Fruit fly (Drosophila melanogaster) whole organism, embryonic: ENCODE results near the gene CG9328.

ENCODE experiments used
- B-H2 ChIP-seq: fragments of 200-800 bp; sonication (Bioruptor generic); optimal IDR thresholded peaks from 2 replicates; lab custom pipeline; 2018; ENCODE audit warnings: missing biosample characterization, mild to moderate bottlenecking, missing genetic modification characterization
- C15 ChIP-seq: fragments of 200-800 bp; sonication (Bioruptor generic); IDR thresholded peaks from 3 replicates; pipeline ENCODE4 v1.3.6; 2022; ENCODE audit warnings: missing biosample characterization, missing genetic modification characterization
- CG10366 ChIP-seq: fragments of 200-800 bp; sonication (Bioruptor generic); IDR thresholded peaks from 2 replicates; pipeline ENCODE4 v1.3.6; 2022; ENCODE audit warnings: missing biosample characterization, missing genetic modification characterization
- CG11504 ChIP-seq: fragments of 200-800 bp; sonication (Bioruptor generic); optimal IDR thresholded peaks from 3 replicates; lab custom pipeline; 2019; ENCODE audit warnings: missing biosample characterization, mild to moderate bottlenecking, missing genetic modification characterization, moderate library complexity
- CG13287 ChIP-seq: fragments of 200-800 bp; sonication (Bioruptor generic); IDR thresholded peaks from 2 replicates; pipeline ENCODE4 v1.3.6; 2022; ENCODE audit warnings: missing biosample characterization, missing genetic modification characterization; ENCODE audit not compliant: partially characterized antibody
- CG13775 ChIP-seq: fragments of 200-800 bp; sonication (Bioruptor generic); optimal IDR thresholded peaks from 3 replicates; lab custom pipeline; 2017; ENCODE audit warnings: missing biosample characterization, mild to moderate bottlenecking, missing genetic modification characterization
- CG15269 ChIP-seq: fragments of 200-800 bp; sonication (Bioruptor generic); optimal IDR thresholded peaks from 2 replicates; lab custom pipeline; 2018; ENCODE audit warnings: missing biosample characterization, mild to moderate bottlenecking, missing genetic modification characterization, moderate library complexity
- CG1603 ChIP-seq: fragments of 200-800 bp; sonication (Bioruptor generic); optimal IDR thresholded peaks from 2 replicates; lab custom pipeline; 2019; ENCODE audit warnings: missing biosample characterization, mild to moderate bottlenecking, missing genetic modification characterization, moderate library complexity
- CG18262 ChIP-seq: fragments of 200-800 bp; optimal IDR thresholded peaks from 3 replicates; lab custom pipeline; 2019; ENCODE audit warnings: missing biosample characterization, mild to moderate bottlenecking, missing genetic modification characterization, moderate library complexity
- CG3065 ChIP-seq: fragments of 200-800 bp; sonication (Bioruptor generic); optimal IDR thresholded peaks from 2 replicates; lab custom pipeline; 2016; ENCODE audit warnings: missing biosample characterization, missing genetic modification characterization
- CG31388 ChIP-seq: fragments of 200-800 bp; sonication (Bioruptor generic); optimal IDR thresholded peaks from 2 replicates; lab custom pipeline; 2016; ENCODE audit warnings: missing biosample characterization, missing genetic modification characterization
- CG32532 ChIP-seq: fragments of 200-800 bp; sonication (Bioruptor generic); IDR thresholded peaks from 2 replicates; pipeline ENCODE4 v1.3.6; 2022; ENCODE audit warnings: missing biosample characterization, missing genetic modification characterization
- CG33213 ChIP-seq: fragments of 200-800 bp; sonication (Bioruptor generic); optimal IDR thresholded peaks from 3 replicates; lab custom pipeline; 2016; ENCODE audit warnings: missing biosample characterization, missing genetic modification characterization
- CG3838 ChIP-seq: fragments of 200-800 bp; sonication (Bioruptor generic); optimal IDR thresholded peaks from 3 replicates; lab custom pipeline; 2016; ENCODE audit warnings: missing biosample characterization, missing genetic modification characterization
- CG3847 ChIP-seq: fragments of 200-800 bp; sonication (Bioruptor generic); IDR thresholded peaks from 2 replicates; pipeline ENCODE4 v1.3.6; 2022; ENCODE audit warnings: missing biosample characterization, missing genetic modification characterization
- CG4282 ChIP-seq: fragments of 200-800 bp; sonication (Bioruptor generic); optimal IDR thresholded peaks from 2 replicates; lab custom pipeline; 2016; ENCODE audit warnings: missing biosample characterization, missing genetic modification characterization
- CG4328 ChIP-seq: fragments of 200-800 bp; sonication (Bioruptor generic); optimal IDR thresholded peaks from 3 replicates; lab custom pipeline; 2017; ENCODE audit warnings: missing biosample characterization, missing genetic modification reagents, missing genetic modification characterization
- CG4707 ChIP-seq: fragments of 200-800 bp; sonication (Bioruptor generic); optimal IDR thresholded peaks from 2 replicates; lab custom pipeline; 2018; ENCODE audit warnings: missing biosample characterization, mild to moderate bottlenecking, missing genetic modification characterization, moderate library complexity
- CG4854 ChIP-seq: fragments of 200-800 bp; sonication (Bioruptor generic); optimal IDR thresholded peaks from 2 replicates; lab custom pipeline; 2016; ENCODE audit warnings: missing biosample characterization, missing genetic modification characterization, inconsistent platforms
- CG5180 ChIP-seq: fragments of 200-800 bp; sonication (Bioruptor generic); optimal IDR thresholded peaks from 3 replicates; lab custom pipeline; 2017; ENCODE audit warnings: missing biosample characterization, missing genetic modification characterization, mild to moderate bottlenecking, moderate library complexity, missing genetic modification reagents
- CG6654 ChIP-seq: fragments of 200-800 bp; sonication (Bioruptor generic); optimal IDR thresholded peaks from 2 replicates; lab custom pipeline; 2017; ENCODE audit warnings: missing biosample characterization, mild to moderate bottlenecking, missing genetic modification characterization
- CG8944 ChIP-seq: fragments of 200-800 bp; sonication (Bioruptor generic); optimal IDR thresholded peaks from 3 replicates; lab custom pipeline; 2016; ENCODE audit warnings: missing biosample characterization, missing genetic modification characterization
- CHES-1-like ChIP-seq: fragments of 200-800 bp; sonication (Bioruptor generic); optimal IDR thresholded peaks from 2 replicates; lab custom pipeline; 2016; ENCODE audit warnings: missing biosample characterization, missing genetic modification characterization
- CTCF ChIP-seq: fragments of 200-800 bp; sonication (Bioruptor generic); optimal IDR thresholded peaks from 2 replicates; lab custom pipeline; 2017; ENCODE audit warnings: missing biosample characterization, mild to moderate bottlenecking, missing genetic modification characterization, moderate library complexity
- Deaf1 ChIP-seq: fragments of 200-800 bp; optimal IDR thresholded peaks from 3 replicates; lab custom pipeline; 2019; ENCODE audit warnings: missing biosample characterization, mild to moderate bottlenecking, missing genetic modification characterization, moderate library complexity
- Dip2 ChIP-seq: fragments of 200-800 bp; sonication (Bioruptor generic); IDR thresholded peaks from 2 replicates; pipeline ENCODE4 v1.3.6; 2022; ENCODE audit warnings: missing biosample characterization, missing genetic modification characterization
- Doc2 ChIP-seq: fragments of 200-800 bp; sonication (Bioruptor generic); IDR thresholded peaks from 2 replicates; pipeline ENCODE4 v1.3.6; 2022; ENCODE audit warnings: missing biosample characterization, missing genetic modification characterization
- Fer1 ChIP-seq: fragments of 200-800 bp; sonication (Bioruptor generic); optimal IDR thresholded peaks from 2 replicates; lab custom pipeline; 2017; ENCODE audit warnings: missing biosample characterization, mild to moderate bottlenecking, missing genetic modification characterization
- Hand ChIP-seq: fragments of 200-800 bp; sonication (Bioruptor generic); optimal IDR thresholded peaks from 2 replicates; lab custom pipeline; 2017; ENCODE audit warnings: mild to moderate bottlenecking, missing biosample characterization, missing genetic modification reagents, missing genetic modification characterization
- HmgZ ChIP-seq: fragments of 200-800 bp; sonication (Bioruptor generic); optimal IDR thresholded peaks from 2 replicates; lab custom pipeline; 2018; ENCODE audit warnings: missing biosample characterization, mild to moderate bottlenecking, missing genetic modification characterization
- NC2α ChIP-seq: fragments of 200-800 bp; sonication (Bioruptor generic); optimal IDR thresholded peaks from 2 replicates; lab custom pipeline; 2016; ENCODE audit warnings: missing biosample characterization, missing genetic modification characterization
- Oli ChIP-seq: fragments of 200-800 bp; sonication (Bioruptor generic); optimal IDR thresholded peaks from 2 replicates; lab custom pipeline; 2018; ENCODE audit warnings: missing biosample characterization, mild to moderate bottlenecking, missing genetic modification characterization, moderate library complexity
- PHDP ChIP-seq: fragments of 200-800 bp; sonication (Bioruptor generic); optimal IDR thresholded peaks from 3 replicates; lab custom pipeline; 2018; ENCODE audit warnings: missing biosample characterization, mild to moderate bottlenecking, missing genetic modification characterization, moderate library complexity
- Spps ChIP-seq: fragments of 200-800 bp; sonication (Bioruptor generic); optimal IDR thresholded peaks from 2 replicates; lab custom pipeline; 2018; ENCODE audit warnings: missing biosample characterization, mild to moderate bottlenecking, missing genetic modification characterization
- Xbp1 ChIP-seq: fragments of 200-800 bp; sonication (Bioruptor generic); optimal IDR thresholded peaks from 3 replicates; lab custom pipeline; 2016; ENCODE audit warnings: missing biosample characterization, mild to moderate bottlenecking, missing genetic modification characterization
- Xrp1 ChIP-seq: fragments of 200-800 bp; sonication (Bioruptor generic); IDR thresholded peaks from 2 replicates; pipeline ENCODE4 v1.3.6; 2022; ENCODE audit warnings: missing biosample characterization, missing genetic modification characterization
- ci ChIP-seq: fragments of 200-800 bp; sonication (Bioruptor generic); IDR thresholded peaks from 3 replicates; pipeline ENCODE4 v1.3.6; 2022; ENCODE audit warnings: missing biosample characterization, missing genetic modification characterization
- h ChIP-seq: fragments of >200 bp; optimal IDR thresholded peaks from 2 replicates; lab custom pipeline; 2017
- hth ChIP-seq: fragments of >200 bp; optimal IDR thresholded peaks from 2 replicates; lab custom pipeline; 2017; ENCODE audit warnings: inconsistent platforms
- kah ChIP-seq: fragments of 200-800 bp; sonication (Bioruptor generic); optimal IDR thresholded peaks from 2 replicates; lab custom pipeline; 2018; ENCODE audit warnings: missing biosample characterization, mild to moderate bottlenecking, missing genetic modification characterization
- nom ChIP-seq: fragments of 200-800 bp; sonication (Bioruptor generic); optimal IDR thresholded peaks from 2 replicates; lab custom pipeline; 2017; ENCODE audit warnings: missing biosample characterization, missing genetic modification characterization, mild to moderate bottlenecking, moderate library complexity, missing genetic modification reagents
- phol ChIP-seq: fragments of 200-800 bp; sonication (Bioruptor generic); optimal IDR thresholded peaks from 3 replicates; lab custom pipeline; 2018; ENCODE audit warnings: missing biosample characterization, mild to moderate bottlenecking, missing genetic modification characterization, moderate library complexity
- repo ChIP-seq: fragments of 200-800 bp; sonication (Bioruptor generic); optimal IDR thresholded peaks from 2 replicates; lab custom pipeline; 2016; ENCODE audit warnings: missing biosample characterization, missing genetic modification characterization
- ro ChIP-seq: fragments of 200-800 bp; sonication (Bioruptor generic); IDR thresholded peaks from 2 replicates; pipeline ENCODE4 v1.3.6; 2022; ENCODE audit warnings: missing biosample characterization, missing genetic modification characterization
- row ChIP-seq: fragments of 200-800 bp; sonication (Bioruptor generic); IDR thresholded peaks from 3 replicates; pipeline ENCODE4 v1.3.6; 2022; ENCODE audit warnings: missing biosample characterization, missing genetic modification characterization
- sens-2 ChIP-seq: fragments of 200-800 bp; sonication (Bioruptor generic); IDR thresholded peaks from 2 replicates; pipeline ENCODE4 v1.3.6; 2022; ENCODE audit warnings: missing biosample characterization, missing genetic modification characterization
- so ChIP-seq: fragments of 200-800 bp; sonication (Bioruptor generic); IDR thresholded peaks from 3 replicates; pipeline ENCODE4 v1.3.6; 2022; ENCODE audit warnings: missing biosample characterization, missing genetic modification characterization
- tio ChIP-seq: fragments of 200-800 bp; sonication (Bioruptor generic); optimal IDR thresholded peaks from 2 replicates; lab custom pipeline; 2017; ENCODE audit warnings: missing biosample characterization, missing genetic modification characterization, inconsistent platforms
- trh ChIP-seq: fragments of 200-800 bp; sonication (Bioruptor generic); optimal IDR thresholded peaks from 2 replicates; lab custom pipeline; 2016; ENCODE audit warnings: missing biosample characterization, missing genetic modification characterization
- ttk ChIP-seq: fragments of 200-800 bp; sonication (Bioruptor generic); IDR thresholded peaks from 2 replicates; pipeline ENCODE4 v2.1.2; 2022; ENCODE audit warnings: missing biosample characterization, missing genetic modification characterization
- unpg ChIP-seq: fragments of 200-800 bp; sonication (Bioruptor generic); optimal IDR thresholded peaks from 3 replicates; lab custom pipeline; 2018; ENCODE audit warnings: missing biosample characterization, mild to moderate bottlenecking, missing genetic modification characterization, moderate library complexity
- vfl ChIP-seq: fragments of 200-800 bp; sonication (Bioruptor generic); optimal IDR thresholded peaks from 2 replicates; lab custom pipeline; 2016; ENCODE audit warnings: missing biosample characterization, missing genetic modification characterization

The CG9328 gene

DNA sequence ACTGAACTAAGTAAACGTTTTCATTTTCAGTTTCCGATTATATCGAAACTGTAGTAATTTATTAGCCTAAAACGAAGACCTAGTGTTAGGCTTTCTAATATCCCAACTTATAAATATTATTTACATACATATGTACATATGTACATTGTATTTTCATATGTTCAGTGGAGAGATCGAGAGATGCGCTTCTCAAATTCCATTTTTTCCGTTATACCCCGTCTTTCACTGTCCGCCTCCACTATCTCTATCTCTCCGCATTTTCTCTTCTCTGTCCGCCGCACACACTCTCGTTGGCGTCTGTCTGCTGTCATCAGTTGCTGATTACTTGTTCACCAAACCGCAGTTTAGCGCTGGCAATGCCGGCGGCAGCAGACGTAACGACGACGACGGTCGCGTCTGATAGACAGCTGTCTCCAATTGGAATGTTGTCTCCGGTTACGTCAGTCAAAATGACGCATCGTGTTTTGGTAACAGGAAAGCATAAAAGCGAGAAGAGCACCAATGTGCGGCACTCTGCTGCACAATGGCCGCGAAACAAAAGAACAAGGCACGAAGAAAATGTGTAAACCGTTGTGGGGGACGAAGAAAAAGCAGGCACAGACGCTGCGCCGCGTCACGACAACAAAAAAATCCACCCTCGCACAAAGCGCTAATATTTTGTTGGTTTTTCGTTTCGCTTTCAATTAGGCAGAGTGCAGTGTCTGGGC lies 25.1 kb downstream of the CG9328 start, which contains the start of gene CG9331 (continued):
- no peak for TF ChIP-seq unpg (GFP tag; lab: Kevin White, UChicago)
- TF ChIP-seq HmgZ (tag; lab: Kevin White, UChicago), result no peak
- TF ChIP-seq CG31388 (GFP tag; lab: Kevin White, UChicago), result no peak
- no peak for TF ChIP-seq CG18262 (tag; lab: Kevin White, UChicago)
- no peak for TF ChIP-seq Oli (tag; lab: Kevin White, UChicago)
- TF ChIP-seq Hand, result no peak
- TF ChIP-seq sens-2, result no peak
- TF ChIP-seq hth (lab: Kevin White, UChicago), result no peak
- no peak for TF ChIP-seq CTCF
- TF ChIP-seq Deaf1 (tag; lab: Kevin White, UChicago), result peak; percentile 86
- peak; percentile 77; the same call in 2 of the 3 replicates for TF ChIP-seq ci (GFP tag; lab: Robert Waterston, UW)
- peak; percentile 22 for TF ChIP-seq nom
- no peak for TF ChIP-seq CG3065
- TF ChIP-seq trh (GFP tag; lab: Kevin White, UChicago), result no peak
- TF ChIP-seq CG33213 (GFP tag; lab: Kevin White, UChicago), result no peak
- no peak for TF ChIP-seq kah (GFP tag; lab: Kevin White, UChicago)
- TF ChIP-seq ttk (GFP tag; lab: Robert Waterston, UW), result no peak
- TF ChIP-seq Fer1 (GFP tag; lab: Kevin White, UChicago), result no peak
- no peak for TF ChIP-seq CG13775
- TF ChIP-seq PHDP (tag; lab: Kevin White, UChicago), result no peak
- TF ChIP-seq so (GFP tag; lab: Robert Waterston, UW), result peak; percentile 72; the same call in 1 of the 3 replicates
- TF ChIP-seq CG1603 (tag; lab: Kevin White, UChicago), result no peak
- TF ChIP-seq Doc2, result no peak
- no peak for TF ChIP-seq CG4282
- TF ChIP-seq CG4328 (GFP tag; lab: Kevin White, UChicago), result no peak
- no peak for TF ChIP-seq CG11504 (tag; lab: Kevin White, UChicago)
- TF ChIP-seq CG6654 (GFP tag; lab: Kevin White, UChicago), result no peak
- TF ChIP-seq ro, result no peak
- TF ChIP-seq CG10366 (GFP tag; lab: Robert Waterston, UW), result no peak
- no peak for TF ChIP-seq CHES-1-like (GFP tag; lab: Kevin White, UChicago)
- no peak for TF ChIP-seq CG32532
- TF ChIP-seq CG3838, result no peak
- peak; percentile 33; the same call in 1 of the 2 replicates for TF ChIP-seq CG13287
- TF ChIP-seq phol (tag; lab: Kevin White, UChicago), result no peak
- no peak for TF ChIP-seq C15 (GFP tag; lab: Robert Waterston, UW)
- TF ChIP-seq Dip2 (GFP tag; lab: Robert Waterston, UW), result no peak
- TF ChIP-seq NC2α (GFP tag; lab: Kevin White, UChicago), result no peak
- no peak for TF ChIP-seq h (lab: Kevin White, UChicago)
- TF ChIP-seq Xbp1 (GFP tag; lab: Kevin White, UChicago), result no peak
- no peak for TF ChIP-seq CG3847 (GFP tag; lab: Robert Waterston, UW)
- no peak for TF ChIP-seq Spps (tag; lab: Kevin White, UChicago)
- no peak for TF ChIP-seq tio (GFP tag; lab: Kevin White, UChicago)
- peak; percentile 5 for TF ChIP-seq row (GFP tag; lab: Robert Waterston, UW)
- TF ChIP-seq B-H2 (GFP tag; lab: Kevin White, UChicago), result no peak
- TF ChIP-seq repo, result no peak
- no peak for TF ChIP-seq vfl
- TF ChIP-seq CG5180 (GFP tag; lab: Kevin White, UChicago), result no peak
- no peak for TF ChIP-seq Xrp1 (GFP tag; lab: Robert Waterston, UW)
- peak; percentile 37 for TF ChIP-seq CG4707
- no peak for TF ChIP-seq CG8944 (GFP tag; lab: Kevin White, UChicago)
- TF ChIP-seq CG4854 (GFP tag; lab: Kevin White, UChicago), result no peak
- TF ChIP-seq CG15269 (tag; lab: Kevin White, UChicago), result no peak
